Worm (Caenorhabditis elegans) whole organism, L2 larva: ENCODE measurements around the gene ptr-4.

Experiments
- C34F6.9 ChIP-seq: fragments of 150-350 bp; optimal IDR thresholded peaks from 2 replicates; lab custom pipeline; 2014; ENCODE audit warnings: missing biosample characterization, missing genetic modification characterization
- F13H6.1 ChIP-seq: sonication (generic microtip); optimal IDR thresholded peaks from 2 replicates; lab custom pipeline; 2016; ENCODE audit warnings: missing genetic modification characterization, missing compliant biosample characterization
- ZK546.5 ChIP-seq: sonication (generic microtip); optimal IDR thresholded peaks from 2 replicates; lab custom pipeline; 2017; ENCODE audit warnings: missing biosample characterization, missing genetic modification characterization
- aly-2 ChIP-seq: fragments of 150-350 bp; optimal IDR thresholded peaks from 2 replicates; lab custom pipeline; 2014; ENCODE audit warnings: missing biosample characterization, missing genetic modification characterization
- ama-1 ChIP-seq: fragments of 150-350 bp; optimal IDR thresholded peaks from 2 replicates; lab custom pipeline; 2018; ENCODE audit warnings: inconsistent platforms
- blmp-1 ChIP-seq: sonication (generic microtip); optimal IDR thresholded peaks from 2 replicates; lab custom pipeline; 2017; ENCODE audit warnings: missing genetic modification characterization, mild to moderate bottlenecking, missing compliant biosample characterization, antibody characterized with exemption, moderate library complexity; ENCODE audit not compliant: insufficient read depth
- ceh-16 ChIP-seq: fragments of 150-350 bp; optimal IDR thresholded peaks from 2 replicates; lab custom pipeline; 2014; ENCODE audit warnings: missing biosample characterization, missing genetic modification characterization
- ceh-82 ChIP-seq: fragments of 150-350 bp; optimal IDR thresholded peaks from 2 replicates; lab custom pipeline; 2014; ENCODE audit warnings: missing biosample characterization, missing genetic modification characterization
- crh-2 ChIP-seq: sonication (generic microtip); optimal IDR thresholded peaks from 2 replicates; lab custom pipeline; 2017; ENCODE audit warnings: missing biosample characterization, missing genetic modification characterization
- egl-27 ChIP-seq: sonication (generic microtip); optimal IDR thresholded peaks from 3 replicates; lab custom pipeline; 2017; ENCODE audit warnings: missing biosample characterization, missing genetic modification reagents, missing genetic modification characterization
- elt-1 ChIP-seq: fragments of 150-350 bp; optimal IDR thresholded peaks from 2 replicates; lab custom pipeline; 2014; ENCODE audit warnings: missing biosample characterization, missing genetic modification characterization
- elt-3 ChIP-seq: sonication (generic microtip); optimal IDR thresholded peaks from 2 replicates; lab custom pipeline; 2017; ENCODE audit warnings: missing biosample characterization, missing genetic modification characterization
- fos-1 ChIP-seq: fragments of 150-350 bp; optimal IDR thresholded peaks from 2 replicates; lab custom pipeline; 2014; ENCODE audit warnings: missing biosample characterization, missing genetic modification characterization
- gmeb-1 ChIP-seq: fragments of 150-350 bp; optimal IDR thresholded peaks from 2 replicates; lab custom pipeline; 2014; ENCODE audit warnings: missing biosample characterization, missing genetic modification characterization
- lin-11 ChIP-seq: fragments of 150-350 bp; sonication (generic microtip); optimal IDR thresholded peaks from 2 replicates; lab custom pipeline; 2014; ENCODE audit warnings: missing biosample characterization, missing genetic modification characterization, inconsistent platforms, mixed read lengths
- lin-13 ChIP-seq: fragments of 150-350 bp; optimal IDR thresholded peaks from 2 replicates; lab custom pipeline; 2014; ENCODE audit warnings: missing biosample characterization, missing genetic modification reagents, missing genetic modification characterization
- lin-39 ChIP-seq: fragments of 150-350 bp; optimal IDR thresholded peaks from 2 replicates; lab custom pipeline; 2014; ENCODE audit warnings: missing biosample characterization, missing genetic modification reagents, missing genetic modification characterization
- lsy-2 ChIP-seq, 2 experiments: fragments of 150-350 bp in 1 of 2; sonication (generic microtip) in 1 of 2; optimal IDR thresholded peaks; 2 replicates each; lab custom pipeline; 2014 to 2017; ENCODE audit warnings: missing biosample characterization in 2 of 2, missing genetic modification characterization in 2 of 2
- mab-5 ChIP-seq: fragments of 150-350 bp; optimal IDR thresholded peaks from 2 replicates; lab custom pipeline; 2014; ENCODE audit warnings: missing biosample characterization, missing genetic modification characterization
- mbf-1 ChIP-seq: sonication (generic microtip); optimal IDR thresholded peaks from 2 replicates; lab custom pipeline; 2017; ENCODE audit warnings: missing biosample characterization, missing genetic modification characterization
- mdl-1 ChIP-seq, 2 experiments: fragments of 150-350 bp in 1 of 2; sonication (generic microtip) in 1 of 2; optimal IDR thresholded peaks; 2 replicates each; lab custom pipeline; 2017; ENCODE audit warnings: missing biosample characterization in 2 of 2, missing genetic modification characterization in 2 of 2
- nhr-10 ChIP-seq: sonication (generic microtip); optimal IDR thresholded peaks from 2 replicates; lab custom pipeline; 2017; ENCODE audit warnings: missing biosample characterization, missing genetic modification characterization
- nhr-11 ChIP-seq: fragments of 150-350 bp; optimal IDR thresholded peaks from 2 replicates; lab custom pipeline; 2014; ENCODE audit warnings: missing biosample characterization, missing genetic modification characterization
- nhr-129 ChIP-seq: fragments of 150-350 bp; optimal IDR thresholded peaks from 2 replicates; lab custom pipeline; 2014; ENCODE audit warnings: missing biosample characterization, missing genetic modification characterization
- nhr-21 ChIP-seq: fragments of 150-350 bp; optimal IDR thresholded peaks from 2 replicates; lab custom pipeline; 2014; ENCODE audit warnings: missing biosample characterization, missing genetic modification characterization
- nhr-23 ChIP-seq: fragments of 150-350 bp; optimal IDR thresholded peaks from 2 replicates; lab custom pipeline; 2014; ENCODE audit warnings: missing biosample characterization, missing genetic modification reagents, missing genetic modification characterization
- nhr-237 ChIP-seq: fragments of 150-350 bp; optimal IDR thresholded peaks from 2 replicates; lab custom pipeline; 2014; ENCODE audit warnings: missing biosample characterization, missing genetic modification characterization
- nhr-25 ChIP-seq: fragments of 150-350 bp; sonication (generic microtip); optimal IDR thresholded peaks from 3 replicates; lab custom pipeline; 2014; ENCODE audit warnings: missing biosample characterization, missing genetic modification characterization
- nhr-6 ChIP-seq: fragments of 150-350 bp; optimal IDR thresholded peaks from 2 replicates; lab custom pipeline; 2014; ENCODE audit warnings: missing biosample characterization, missing genetic modification characterization
- nhr-77 ChIP-seq: fragments of 150-350 bp; optimal IDR thresholded peaks from 2 replicates; lab custom pipeline; 2014; ENCODE audit warnings: missing biosample characterization, missing genetic modification characterization
- peb-1 ChIP-seq: fragments of 150-350 bp; optimal IDR thresholded peaks from 2 replicates; lab custom pipeline; 2014; ENCODE audit warnings: missing biosample characterization, missing genetic modification characterization
- sem-4 ChIP-seq: fragments of 150-350 bp; optimal IDR thresholded peaks from 2 replicates; lab custom pipeline; 2014; ENCODE audit warnings: missing biosample characterization, missing genetic modification reagents, missing genetic modification characterization
- sma-3 ChIP-seq: sonication (generic microtip); optimal IDR thresholded peaks from 2 replicates; lab custom pipeline; 2016; ENCODE audit warnings: missing genetic modification reagents, missing genetic modification characterization, missing compliant biosample characterization
- sma-9 ChIP-seq, 2 experiments: fragments of 150-350 bp in 1 of 2; sonication (generic microtip) in 1 of 2; optimal IDR thresholded peaks; 2 replicates each; lab custom pipeline; 2014 to 2016; ENCODE audit warnings: missing genetic modification characterization in 2 of 2, mild to moderate bottlenecking in 1 of 2, missing biosample characterization in 1 of 2, missing compliant biosample characterization in 1 of 2, missing genetic modification reagents in 1 of 2, moderate library complexity in 1 of 2
- unc-39 ChIP-seq: fragments of 150-350 bp; optimal IDR thresholded peaks from 2 replicates; lab custom pipeline; 2014; ENCODE audit warnings: missing biosample characterization, missing genetic modification characterization
- unc-55 ChIP-seq: fragments of 150-350 bp; sonication (generic microtip); optimal IDR thresholded peaks from 3 replicates; lab custom pipeline; 2014; ENCODE audit warnings: missing biosample characterization, missing genetic modification reagents, missing genetic modification characterization
- ztf-1 ChIP-seq: fragments of 200-800 bp; sonication (Bioruptor generic); conservative IDR thresholded peaks from 2 replicates; pipeline ENCODE4 v1.3.6; 2022; ENCODE audit warnings: missing genetic modification characterization, missing compliant biosample characterization

Gene ptr-4

ce11 chrX:6091967-6092366, 26.2 kb upstream of the ptr-4 start, which contains the start of gene hsp-3 (continued):
- TF ChIP-seq crh-2 (tag; lab: Kevin White, UChicago) (peak; percentile 100), lsy-2 (tag; optimal IDR thresholded peaks at IDR 0.05; lab: Kevin White, UChicago) (peak; percentile 92 to 96), sem-4 (tag; lab: Kevin White, UChicago) (peak; percentile 89), ztf-1 (GFP tag; lab: Robert Waterston, UW) (no peak), F13H6.1 (tag; lab: Kevin White, UChicago) (peak; percentile 96), nhr-11 (no peak), lin-11 (tag; lab: Kevin White, UChicago) (peak; percentile 96)

ce11 chrX:6090779-6091178, 25.0 kb upstream of the ptr-4 start:
- no peak for TF ChIP-seq nhr-6
- no peak for TF ChIP-seq lin-13 (GFP tag; lab: Kevin White, UChicago)
- no peak for TF ChIP-seq unc-39
- no peak for TF ChIP-seq nhr-10 (tag; lab: Kevin White, UChicago)
- TF ChIP-seq C34F6.9 = no peak
- TF ChIP-seq ztf-1 (GFP tag; lab: Robert Waterston, UW) = no peak
- TF ChIP-seq nhr-23 (tag; lab: Kevin White, UChicago) = no peak
- no peak for TF ChIP-seq blmp-1 (tag; lab: Kevin White, UChicago)

ce11 chrX:6088718-6089117, 22.9 kb upstream of the ptr-4 start:
- TF ChIP-seq lin-39 (tag; lab: Kevin White, UChicago) = no peak
- TF ChIP-seq nhr-11 = peak; percentile 75
- TF ChIP-seq gmeb-1 (tag; lab: Kevin White, UChicago) = no peak
- no peak for TF ChIP-seq ceh-82 (tag; lab: Kevin White, UChicago)
- TF ChIP-seq fos-1 (tag; lab: Kevin White, UChicago) = peak; percentile 13
- no peak for TF ChIP-seq nhr-237 (tag; lab: Kevin White, UChicago)
- TF ChIP-seq lsy-2 (tag; optimal IDR thresholded peaks at IDR 0.05; lab: Kevin White, UChicago) = no peak
- TF ChIP-seq sma-3 = peak; percentile 45
- TF ChIP-seq nhr-129 (tag; lab: Kevin White, UChicago) = no peak
- no peak for TF ChIP-seq ama-1
- no peak for TF ChIP-seq nhr-77 (tag; lab: Kevin White, UChicago)
- no peak for TF ChIP-seq egl-27 (tag; lab: Kevin White, UChicago)
- TF ChIP-seq ceh-16 = no peak
- TF ChIP-seq crh-2 (tag; lab: Kevin White, UChicago) = peak; percentile 3
- no peak for TF ChIP-seq F13H6.1 (tag; lab: Kevin White, UChicago)
- TF ChIP-seq mbf-1 (tag; lab: Kevin White, UChicago) = no peak
- no peak for TF ChIP-seq mab-5
- TF ChIP-seq peb-1 (tag; lab: Kevin White, UChicago) = no peak
- TF ChIP-seq sma-9 (GFP tag; optimal IDR thresholded peaks at IDR 0.05; lab: Kevin White, UChicago) = no peak
- TF ChIP-seq sma-9 (tag; optimal IDR thresholded peaks at IDR 0.05; lab: Kevin White, UChicago) = no peak
- no peak for TF ChIP-seq C34F6.9
- no peak for TF ChIP-seq mdl-1 (tag; optimal IDR thresholded peaks at IDR 0.05; lab: Kevin White, UChicago)
- TF ChIP-seq nhr-6 = no peak
- TF ChIP-seq elt-1 (tag; lab: Kevin White, UChicago) = no peak
- TF ChIP-seq blmp-1 (tag; lab: Kevin White, UChicago) = no peak
- peak; percentile 25 for TF ChIP-seq lin-13 (GFP tag; lab: Kevin White, UChicago)
- no peak for TF ChIP-seq elt-3
- TF ChIP-seq aly-2 (tag; lab: Kevin White, UChicago) = no peak
- no peak for TF ChIP-seq nhr-10 (tag; lab: Kevin White, UChicago)
- peak; percentile 44 for TF ChIP-seq nhr-21 (tag; lab: Kevin White, UChicago)
- TF ChIP-seq, all 48 proteins: peak for 6

ce11 chrX:6087676-6088075, 21.9 kb upstream of the ptr-4 start, which contains the start of gene C45B2.8:
Gene C45B2.8 (plus strand): TSS chrX:6087976.
- TF ChIP-seq unc-55 (GFP tag; lab: Kevin White, UChicago) = no peak
- TF ChIP-seq C34F6.9 = no peak
- TF ChIP-seq nhr-25 = peak; percentile 8
- TF ChIP-seq ZK546.5 (tag; lab: Kevin White, UChicago) = no peak
- TF ChIP-seq nhr-11 = no peak
